Fruit fly (Drosophila melanogaster): ENCODE results near the gene Orct.

DNA sequence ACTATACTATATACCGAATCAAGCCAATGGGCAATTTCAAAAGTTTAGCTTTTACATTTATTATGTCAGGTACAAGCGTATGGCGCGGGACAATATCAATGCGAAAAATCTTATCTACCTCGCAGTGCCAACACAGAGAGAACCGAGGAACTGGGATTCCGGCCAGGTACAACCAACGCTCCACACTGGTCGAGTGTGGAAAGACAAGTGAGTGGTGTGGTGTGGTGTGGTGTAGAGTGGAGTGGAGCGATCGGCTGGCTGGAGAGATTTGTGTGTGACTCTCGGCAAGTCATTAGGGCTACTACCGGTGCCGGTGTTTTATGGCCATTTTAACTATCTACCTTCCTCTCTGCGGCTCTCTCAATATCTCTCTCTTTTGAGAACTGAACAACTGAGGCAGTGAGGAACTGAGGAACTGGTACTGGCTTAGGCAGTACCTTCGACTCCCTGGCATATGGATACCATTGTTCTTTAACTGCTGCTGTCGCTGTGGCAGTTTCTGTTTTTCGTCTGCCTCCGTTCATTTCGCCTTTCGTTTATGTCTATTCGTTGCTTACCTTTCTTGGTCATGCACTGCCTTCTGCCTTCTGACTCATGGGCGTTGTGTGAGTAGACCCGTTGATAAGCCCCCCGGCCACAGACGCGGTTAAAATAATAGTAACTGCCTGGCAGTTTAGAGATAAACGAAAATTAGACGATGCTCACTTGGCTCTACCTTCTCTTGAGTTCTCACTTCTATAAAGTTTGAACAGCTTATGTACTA, 16.6 kb upstream of the Orct start:
- TF ChIP-seq Gug (GFP tag; IDR thresholded peaks at IDR 0.05) (peak; percentile 90), ss (GFP tag; optimal IDR thresholded peaks at IDR 0.05) (peak; percentile 93 to 96), Sox102F (GFP tag; optimal IDR thresholded peaks at IDR 0.05) (peak; percentile 93), CG15336 (GFP tag; IDR thresholded peaks at IDR 0.05) (peak; percentile 87), Blimp-1 (GFP tag; optimal IDR thresholded peaks at IDR 0.05) (peak; percentile 77), OdsH (GFP tag; optimal IDR thresholded peaks at IDR 0.05) (peak; percentile 94), CG11902 (GFP tag; optimal IDR thresholded peaks at IDR 0.05) (peak; percentile 94), CG34406 (GFP tag; optimal IDR thresholded peaks at IDR 0.05) (peak; percentile 93), CG32006 (GFP tag; optimal IDR thresholded peaks at IDR 0.05) (peak; percentile 88), CG6854 (GFP tag; optimal IDR thresholded peaks at IDR 0.05) (peak; percentile 78), CG11294 (GFP tag; IDR thresholded peaks at IDR 0.05) (peak; percentile 87), Smox (GFP tag; optimal IDR thresholded peaks at IDR 0.05) (peak; percentile 92), pdm3 (GFP tag; optimal IDR thresholded peaks at IDR 0.05) (peak; percentile 96), acj6 (GFP tag; optimal IDR thresholded peaks at IDR 0.05) (peak; percentile 96)

Data from whole organism, prepupa.